Worm (Caenorhabditis elegans): ENCODE results near the gene srd-13.

The srd-13 gene

DNA sequence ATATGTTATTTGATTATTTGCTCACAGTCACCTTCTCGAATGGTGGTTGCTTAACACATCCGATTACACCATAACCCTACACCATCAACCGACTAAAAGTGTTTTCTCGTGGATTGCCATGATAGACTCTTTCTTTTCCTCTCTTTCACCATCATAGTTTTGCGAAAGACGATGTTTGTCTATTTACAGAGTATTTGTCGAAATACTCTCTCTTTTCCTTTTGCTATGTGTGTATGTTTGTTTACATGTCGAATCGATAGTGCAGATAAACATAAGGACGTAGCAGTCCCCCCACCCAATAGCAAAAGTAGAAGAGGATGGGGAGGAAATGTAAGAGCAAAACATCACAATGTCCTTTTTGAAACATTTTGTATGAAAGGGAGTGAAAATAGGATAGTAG, 32.1 kb downstream of the srd-13 start (continued):
- TF ChIP-seq elt-3 (tag; optimal IDR thresholded peaks at IDR 0.05) (no peak), tbx-2 (tag; optimal IDR thresholded peaks at IDR 0.05) (peak; percentile 35), ceh-8 (GFP tag; optimal IDR thresholded peaks at IDR 0.05) (no peak), hlh-17 (GFP tag; optimal IDR thresholded peaks at IDR 0.05; ENCODE audit: borderline replicate concordance) (no peak), vab-15 (tag; optimal IDR thresholded peaks at IDR 0.05) (no peak), ztf-11 (tag; optimal IDR thresholded peaks at IDR 0.05) (no peak), lsy-2 (tag; optimal IDR thresholded peaks at IDR 0.05) (peak in 1 of 2 experiments; percentile 11)

DNA sequence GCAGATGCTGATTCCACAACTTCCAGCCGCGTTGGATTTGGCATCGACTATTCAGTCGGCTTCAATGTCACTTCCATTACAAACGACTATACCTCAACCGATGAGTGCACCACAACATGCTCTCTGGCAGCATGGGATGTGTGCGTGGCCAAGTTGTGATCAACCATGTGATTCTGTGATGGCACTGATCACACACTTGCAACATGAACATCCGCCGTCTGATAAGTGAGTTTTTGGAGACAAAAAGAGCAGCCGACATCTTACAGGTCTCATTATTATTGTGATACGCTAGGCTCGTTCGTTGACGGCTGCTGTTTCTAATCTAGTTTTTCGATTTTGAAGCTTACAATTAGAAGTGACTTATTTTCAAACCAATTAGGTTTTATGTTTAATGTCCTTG, 33.0 kb downstream of the srd-13 start:
- TF ChIP-seq lin-35 (GFP tag; optimal IDR thresholded peaks at IDR 0.05) (no peak), snpc-4 (tag; optimal IDR thresholded peaks at IDR 0.05) (peak; percentile 72)

DNA sequence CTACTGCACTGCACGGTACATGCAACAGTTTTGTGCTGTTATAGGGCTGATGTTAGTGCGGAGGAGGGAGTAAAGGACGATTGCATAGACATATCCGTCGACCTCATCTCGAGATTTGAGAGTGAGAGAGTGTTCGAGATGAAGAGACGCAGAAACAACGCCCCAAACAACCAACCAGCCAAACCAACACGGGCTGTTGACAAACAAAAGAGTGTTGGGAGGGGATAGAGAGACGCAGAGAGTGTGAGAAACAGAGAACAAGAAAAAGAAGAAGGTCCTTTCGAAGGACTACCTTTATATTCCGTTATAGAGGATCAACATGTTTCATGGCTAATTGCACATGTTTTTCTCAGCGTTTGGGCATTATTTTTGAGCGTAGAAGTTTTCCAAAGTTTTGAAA, 35.1 kb downstream of the srd-13 start:
- TF ChIP-seq dpl-1 (GFP tag; optimal IDR thresholded peaks at IDR 0.05) (peak in 1 of 3 experiments; percentile 3), alr-1 (tag; optimal IDR thresholded peaks at IDR 0.05; ENCODE audit: borderline replicate concordance) (no peak), nhr-237 (tag; optimal IDR thresholded peaks at IDR 0.05) (no peak), lsy-2 (tag; optimal IDR thresholded peaks at IDR 0.05) (peak in 1 of 2 experiments; percentile 40), efl-1 (optimal IDR thresholded peaks at IDR 0.05) (peak; percentile 29 to 31), efl-1 (GFP tag; optimal IDR thresholded peaks at IDR 0.05 in 1 of 2) (peak in 1 of 2 experiments; percentile 87), skn-1 (tag; optimal IDR thresholded peaks at IDR 0.05) (no peak), ztf-4 (tag; optimal IDR thresholded peaks at IDR 0.05) (peak; percentile 68), sup-37 (GFP tag; optimal IDR thresholded peaks at IDR 0.05) (peak; percentile 48), ces-1 (GFP tag; optimal IDR thresholded peaks at IDR 0.05) (no peak), tbx-2 (tag; optimal IDR thresholded peaks at IDR 0.05) (peak; percentile 66), lir-3 (tag; optimal IDR thresholded peaks at IDR 0.05; ENCODE audit: poor library complexity) (no peak), swsn-7 (tag; optimal IDR thresholded peaks at IDR 0.05) (peak; percentile 53), nhr-85 (tag) (peak; percentile 78), nhr-12 (tag; optimal IDR thresholded peaks at IDR 0.05) (no peak), ceh-8 (GFP tag; optimal IDR thresholded peaks at IDR 0.05) (no peak), snu-23 (GFP tag; optimal IDR thresholded peaks at IDR 0.05) (peak; percentile 45), mep-1 (tag; optimal IDR thresholded peaks at IDR 0.05) (peak; percentile 31), ceh-82 (tag; optimal IDR thresholded peaks at IDR 0.05) (peak; percentile 20 to 29 (median 21)), rnt-1 (tag; optimal IDR thresholded peaks at IDR 0.05) (peak; percentile 42), lin-35 (GFP tag; optimal IDR thresholded peaks at IDR 0.05) (peak in 1 of 2 experiments; percentile 22), dsc-1 (tag; optimal IDR thresholded peaks at IDR 0.05) (peak; percentile 31), nhr-71 (tag; optimal IDR thresholded peaks at IDR 0.05) (peak; percentile 52), ets-5 (GFP tag; IDR thresholded peaks at IDR 0.05) (no peak), irx-1 (tag; optimal IDR thresholded peaks at IDR 0.05) (peak; percentile 21), nhr-77 (tag; optimal IDR thresholded peaks at IDR 0.05) (peak; percentile 54), nhr-20 (tag; optimal IDR thresholded peaks at IDR 0.05) (peak; percentile 11), nhr-47 (tag; optimal IDR thresholded peaks at IDR 0.05) (peak; percentile 52), lin-14 (GFP tag; optimal IDR thresholded peaks at IDR 0.05) (peak; percentile 87), xbp-1 (tag; optimal IDR thresholded peaks at IDR 0.05) (peak; percentile 19)

DNA sequence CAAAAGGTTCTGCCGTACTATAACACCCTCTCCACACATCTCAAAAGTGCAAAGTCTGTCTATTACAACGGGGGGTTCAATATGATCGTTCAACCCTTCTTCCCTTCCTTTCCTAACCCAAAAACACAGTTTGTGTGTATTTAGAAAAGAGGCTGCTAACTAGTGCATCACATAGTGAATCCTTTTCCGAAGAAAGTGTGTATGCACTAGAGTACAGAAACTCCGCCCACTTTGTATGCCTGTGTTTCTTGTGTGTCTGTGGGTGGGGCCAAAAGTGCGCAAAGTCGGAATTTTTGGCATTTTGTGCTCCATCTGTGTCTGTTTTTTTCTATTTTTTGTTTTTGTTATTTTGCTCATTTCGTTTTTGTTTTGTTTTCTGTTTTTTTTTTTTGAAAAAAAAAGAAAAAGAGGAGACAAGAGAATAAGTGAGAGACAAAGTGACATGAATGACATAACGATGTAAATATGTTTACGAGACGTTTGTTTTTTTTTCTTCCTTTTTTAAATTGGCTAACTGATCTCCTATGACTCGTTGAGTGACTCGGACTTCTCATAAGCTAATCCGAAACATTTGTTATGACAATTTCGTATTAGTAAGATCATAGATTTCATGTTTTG, 36.8 kb downstream of the srd-13 start:
- TF ChIP-seq xbp-1 (tag; optimal IDR thresholded peaks at IDR 0.05): no peak
- peak; percentile 57 for TF ChIP-seq blmp-1 (tag; optimal IDR thresholded peaks at IDR 0.05)
- no peak for TF ChIP-seq nhr-11 (tag; optimal IDR thresholded peaks at IDR 0.05)
- TF ChIP-seq lin-35 (GFP tag; optimal IDR thresholded peaks at IDR 0.05): peak in 1 of 2 experiments; percentile 11
- peak; percentile 28 for TF ChIP-seq lin-14 (GFP tag; optimal IDR thresholded peaks at IDR 0.05)
- TF ChIP-seq mep-1 (tag; optimal IDR thresholded peaks at IDR 0.05): peak; percentile 14
- TF ChIP-seq vab-15 (tag; optimal IDR thresholded peaks at IDR 0.05): no peak
- TF ChIP-seq nhr-77 (tag; optimal IDR thresholded peaks at IDR 0.05): peak; percentile 17
- TF ChIP-seq ces-1 (GFP tag; optimal IDR thresholded peaks at IDR 0.05): no peak

Measured in whole organism, L1 larva.